Worm (Caenorhabditis elegans): Measurements from ENCODE around the gene srbc-43.

The srbc-43 gene

ce11 chrV:12797992-12798391, 7.7 kb upstream of the srbc-43 start, which contains the start of gene ugt-6:
Gene ugt-6 (minus strand): TSS chrV:12798224.
- TF ChIP-seq ztf-11 (tag; optimal IDR thresholded peaks at IDR 0.05) (no peak), ceh-83 (GFP tag; optimal IDR thresholded peaks at IDR 0.05) (no peak), mls-2 (tag; optimal IDR thresholded peaks at IDR 0.05) (no peak), elt-1 (tag; optimal IDR thresholded peaks at IDR 0.05; ENCODE audit: borderline replicate concordance, insufficient read depth) (no peak), ceh-39 (tag; optimal IDR thresholded peaks at IDR 0.05) (no peak), nhr-237 (tag; optimal IDR thresholded peaks at IDR 0.05) (no peak), nhr-76 (tag; optimal IDR thresholded peaks at IDR 0.05) (no peak), nhr-12 (tag; optimal IDR thresholded peaks at IDR 0.05) (no peak), lin-32 (GFP tag; optimal IDR thresholded peaks at IDR 0.05) (no peak)

- no peak for TF ChIP-seq ztf-11 (tag; optimal IDR thresholded peaks at IDR 0.05)
- no peak for TF ChIP-seq lin-32 (GFP tag; optimal IDR thresholded peaks at IDR 0.05)
- no peak for TF ChIP-seq ceh-83 (GFP tag; optimal IDR thresholded peaks at IDR 0.05)
- TF ChIP-seq sem-2 (GFP tag; optimal IDR thresholded peaks at IDR 0.05), result no peak
- TF ChIP-seq elt-3 (tag; optimal IDR thresholded peaks at IDR 0.05), result no peak
- TF ChIP-seq unc-62 (GFP tag; optimal IDR thresholded peaks at IDR 0.05), result no peak
- no peak for TF ChIP-seq M03D4.4 (tag; optimal IDR thresholded peaks at IDR 0.05)
- no peak for TF ChIP-seq elt-1 (tag; optimal IDR thresholded peaks at IDR 0.05; ENCODE audit: borderline replicate concordance, insufficient read depth)
- TF ChIP-seq bed-3 (GFP tag; optimal IDR thresholded peaks at IDR 0.05), result no peak
- TF ChIP-seq mls-2 (tag; optimal IDR thresholded peaks at IDR 0.05), result no peak
Observed at ce11 chrV:12796908-12797490, 6.7 kb upstream of the srbc-43 start.

- TF ChIP-seq ceh-83 (GFP tag; optimal IDR thresholded peaks at IDR 0.05) (no peak), ceh-39 (tag; optimal IDR thresholded peaks at IDR 0.05) (no peak), ceh-43 (GFP tag; optimal IDR thresholded peaks at IDR 0.05) (no peak), lin-13 (tag; optimal IDR thresholded peaks at IDR 0.05) (no peak), snpc-4 (tag; optimal IDR thresholded peaks at IDR 0.05) (no peak), cnd-1 (tag; optimal IDR thresholded peaks at IDR 0.05) (no peak), nhr-237 (tag; optimal IDR thresholded peaks at IDR 0.05) (no peak), ztf-11 (tag; optimal IDR thresholded peaks at IDR 0.05) (no peak)
Observed at ce11 chrV:12795927-12796326, 5.6 kb upstream of the srbc-43 start.

- TF ChIP-seq elt-1 (tag; optimal IDR thresholded peaks at IDR 0.05; ENCODE audit: borderline replicate concordance, insufficient read depth), result no peak
- no peak for TF ChIP-seq unc-39 (tag; optimal IDR thresholded peaks at IDR 0.05)
- TF ChIP-seq flh-1 (GFP tag; optimal IDR thresholded peaks at IDR 0.05), result no peak
Observed at ce11 chrV:12795196-12795595, 4.9 kb upstream of the srbc-43 start, which contains the start of gene ugt-4. Gene ugt-4 (minus strand): TSS chrV:12795336.

- no peak for TF ChIP-seq cnd-1 (tag; optimal IDR thresholded peaks at IDR 0.05)
- TF ChIP-seq snpc-4 (tag; optimal IDR thresholded peaks at IDR 0.05), result no peak
- no peak for TF ChIP-seq nhr-28 (tag; optimal IDR thresholded peaks at IDR 0.05)
- no peak for TF ChIP-seq mab-5 (tag; optimal IDR thresholded peaks at IDR 0.05)
- TF ChIP-seq drap-1 (GFP tag; optimal IDR thresholded peaks at IDR 0.05), result no peak
- no peak for TF ChIP-seq zip-8 (tag; optimal IDR thresholded peaks at IDR 0.05)
- TF ChIP-seq lin-32 (GFP tag; optimal IDR thresholded peaks at IDR 0.05), result no peak
- TF ChIP-seq elt-1 (tag; optimal IDR thresholded peaks at IDR 0.05; ENCODE audit: borderline replicate concordance, insufficient read depth), result no peak
- TF ChIP-seq nhr-237 (tag; optimal IDR thresholded peaks at IDR 0.05), result no peak
- no peak for TF ChIP-seq bed-3 (GFP tag; optimal IDR thresholded peaks at IDR 0.05)
- no peak for TF ChIP-seq ces-1 (GFP tag; optimal IDR thresholded peaks at IDR 0.05)
- TF ChIP-seq nhr-76 (tag; optimal IDR thresholded peaks at IDR 0.05), result no peak
- TF ChIP-seq tbx-8 (GFP tag; optimal IDR thresholded peaks at IDR 0.05), result no peak
- TF ChIP-seq pha-4 (tag; optimal IDR thresholded peaks at IDR 0.05), result no peak
- no peak for TF ChIP-seq lin-13 (tag; optimal IDR thresholded peaks at IDR 0.05)
Observed at ce11 chrV:12792752-12793151, 2.4 kb upstream of the srbc-43 start, which contains the start of gene ugt-5. Gene ugt-5 (minus strand): TSS chrV:12792965.

ce11 chrV:12788451-12788850, 1.9 kb downstream of the srbc-43 start, which contains the start of gene srbc-44:
Gene srbc-44 (minus strand): TSS chrV:12788551.
- TF ChIP-seq unc-39 (tag; optimal IDR thresholded peaks at IDR 0.05), result no peak
- TF ChIP-seq elt-3 (tag; optimal IDR thresholded peaks at IDR 0.05), result no peak
- TF ChIP-seq flh-1 (GFP tag; optimal IDR thresholded peaks at IDR 0.05), result no peak
- no peak for TF ChIP-seq ceh-39 (tag; optimal IDR thresholded peaks at IDR 0.05)
- no peak for TF ChIP-seq nhr-237 (tag; optimal IDR thresholded peaks at IDR 0.05)
- no peak for TF ChIP-seq nhr-2 (tag; optimal IDR thresholded peaks at IDR 0.05)
- TF ChIP-seq mep-1 (tag; optimal IDR thresholded peaks at IDR 0.05), result no peak
- TF ChIP-seq ces-1 (GFP tag; optimal IDR thresholded peaks at IDR 0.05), result no peak
- no peak for TF ChIP-seq lsy-2 (tag; optimal IDR thresholded peaks at IDR 0.05)
- TF ChIP-seq nhr-76 (tag; optimal IDR thresholded peaks at IDR 0.05), result no peak
- no peak for TF ChIP-seq sem-2 (GFP tag; optimal IDR thresholded peaks at IDR 0.05)
- no peak for TF ChIP-seq mls-2 (tag; optimal IDR thresholded peaks at IDR 0.05)
